Worm (Caenorhabditis elegans): ENCODE results near the gene tnc-2.
"Not testable (repeated sequence)": the region's sequence is repeated elsewhere in the genome, so short reads cannot be mapped to it uniquely, and the experiment has no call there.

- not testable (repeated sequence) for TF ChIP-seq ref-2 (tag; optimal IDR thresholded peaks at IDR 0.05); K09A11.1 (tag; optimal IDR thresholded peaks at IDR 0.05; ENCODE audit: insufficient read depth); C08G9.2 (tag; optimal IDR thresholded peaks at IDR 0.05)
Measured at ce11 chrII:10493034-10493433, 26.4 kb downstream of the tnc-2 start, which contains the start of gene ZK666.8.

Measured in whole organism, late embryonic.